Worm (Caenorhabditis elegans): ENCODE data around the gene Y75B8A.23.

The Y75B8A.23 gene

DNA sequence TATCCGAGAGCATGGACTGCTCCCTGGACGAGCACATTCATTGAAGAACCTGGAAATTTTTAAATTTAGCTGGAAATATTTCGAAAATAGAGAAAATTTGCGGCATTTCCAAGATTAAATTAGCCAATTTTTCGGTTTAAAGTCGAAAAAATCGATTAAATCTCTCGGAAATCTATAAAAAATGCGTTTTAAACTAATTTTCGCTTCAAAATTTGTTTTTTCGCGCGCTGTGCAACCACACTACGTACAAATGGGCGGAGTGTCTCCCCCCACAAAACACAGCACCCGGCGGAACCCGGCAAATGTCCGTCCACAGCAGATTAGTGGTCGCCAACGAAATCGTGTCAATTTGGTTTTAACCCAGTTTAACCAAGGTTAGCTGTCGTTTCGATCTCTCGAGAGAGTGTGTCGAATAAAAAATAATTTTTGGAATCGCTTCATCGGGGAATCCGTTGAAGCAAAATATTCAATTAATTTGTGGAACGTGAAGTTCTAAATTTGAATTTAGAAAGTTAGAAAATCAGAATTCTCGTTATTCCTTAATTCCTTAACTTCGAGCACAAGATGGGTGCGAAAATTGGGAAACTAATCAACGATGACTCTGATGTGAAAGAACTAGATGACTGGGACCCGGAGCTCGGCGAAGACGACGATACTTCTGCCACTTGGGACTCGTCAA, at the start of gene Y75B8A.23, which contains the start of gene tim-1 (continued):
- TF ChIP-seq sptf-2 (GFP tag; optimal IDR thresholded peaks at IDR 0.05) (no peak), madf-6 (GFP tag; IDR thresholded peaks at IDR 0.05) (peak; percentile 95), egl-44 (GFP tag; IDR thresholded peaks at IDR 0.05) (peak; percentile 86), pbrm-1 (GFP tag; IDR thresholded peaks at IDR 0.05) (peak; percentile 98), sea-2 (GFP tag; IDR thresholded peaks at IDR 0.05) (peak; percentile 70; the same call in 1 of the 2 replicates), Y53G8AR.9 (GFP tag; conservative IDR thresholded peaks at IDR 0.05) (peak; percentile 95), snpc-4 (GFP tag; optimal IDR thresholded peaks at IDR 0.05) (peak; percentile 99), snpc-4 (tag; optimal IDR thresholded peaks at IDR 0.05) (peak; percentile 100), dpl-1 (GFP tag; optimal IDR thresholded peaks at IDR 0.05) (peak; percentile 94), Y53F4B.3 (GFP tag; IDR thresholded peaks at IDR 0.05) (peak; percentile 88), him-1 (tag; optimal IDR thresholded peaks at IDR 0.05) (peak; percentile 86), die-1 (tag; optimal IDR thresholded peaks at IDR 0.05) (peak; percentile 77), F57C9.4 (tag; optimal IDR thresholded peaks at IDR 0.05) (peak; percentile 58), ceh-40 (GFP tag; IDR thresholded peaks at IDR 0.05) (peak; percentile 67; the same call in 1 of the 2 replicates), unc-62 (GFP tag; optimal IDR thresholded peaks at IDR 0.05) (no peak), xnd-1 (tag; optimal IDR thresholded peaks at IDR 0.05) (peak; percentile 77), ceh-79 (tag; optimal IDR thresholded peaks at IDR 0.05) (peak; percentile 45), hlh-26 (GFP tag; conservative IDR thresholded peaks at IDR 0.05) (no peak), ZK185.1 (tag; optimal IDR thresholded peaks at IDR 0.05; ENCODE audit: poor library complexity, severe bottlenecking) (no peak), ztf-28 (GFP tag; IDR thresholded peaks at IDR 0.05) (peak; percentile 87), B0019.2 (GFP tag; conservative IDR thresholded peaks at IDR 0.05) (peak; percentile 92), tbx-9 (tag; optimal IDR thresholded peaks at IDR 0.05; ENCODE audit: borderline replicate concordance) (no peak), F22D6.2 (tag; optimal IDR thresholded peaks at IDR 0.05) (peak; percentile 64), hsf-1 (GFP tag; IDR thresholded peaks at IDR 0.05) (peak; percentile 76), cebp-1 (GFP tag; IDR thresholded peaks at IDR 0.05) (peak; percentile 40; the same call in 1 of the 2 replicates), cebp-1 (tag; optimal IDR thresholded peaks at IDR 0.05) (peak; percentile 86), lsy-27 (tag; optimal IDR thresholded peaks at IDR 0.05; ENCODE audit: borderline replicate concordance, insufficient read depth) (peak; percentile 84), athp-1 (tag; optimal IDR thresholded peaks at IDR 0.05) (peak; percentile 91), aptf-2 (GFP tag; conservative IDR thresholded peaks at IDR 0.05) (peak; percentile 87), nhr-179 (tag; optimal IDR thresholded peaks at IDR 0.05) (peak; percentile 27), lin-35 (GFP tag; optimal IDR thresholded peaks at IDR 0.05) (peak; percentile 2 to 95 (median 73)), nfya-1 (tag; optimal IDR thresholded peaks at IDR 0.05; ENCODE audit: borderline replicate concordance, insufficient read depth) (no peak), egrh-3 (GFP tag; IDR thresholded peaks at IDR 0.05) (peak; percentile 69)

DNA sequence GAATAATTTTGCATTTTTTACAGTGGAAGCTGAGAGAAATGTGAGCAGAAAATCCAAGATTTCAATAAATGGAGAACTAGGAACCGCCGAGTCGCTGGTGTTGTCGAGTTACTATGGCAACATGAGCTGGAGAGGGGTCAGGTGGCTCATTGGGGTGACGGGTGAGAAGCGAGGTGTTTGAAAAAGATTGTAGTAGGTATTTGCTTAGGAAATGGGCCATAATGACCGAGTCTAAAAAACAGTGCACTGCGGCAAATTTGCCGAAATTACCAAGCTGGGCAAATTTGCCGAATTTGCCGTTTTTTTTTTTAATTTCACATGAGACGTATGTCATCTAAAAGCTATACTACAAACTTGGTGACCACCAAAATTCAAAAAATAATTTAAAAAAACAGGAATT, 48.0 kb upstream of the Y75B8A.23 start, which contains the start of gene osm-12:
Gene osm-12 (minus strand): TSS at position 101 of the 400 bp plus-strand sequence.
- TF ChIP-seq hsf-1 (GFP tag; IDR thresholded peaks at IDR 0.05) (no peak), F52B5.7 (tag; optimal IDR thresholded peaks at IDR 0.05) (no peak), lsl-1 (GFP tag; optimal IDR thresholded peaks at IDR 0.05) (no peak), madf-3 (GFP tag; IDR thresholded peaks at IDR 0.05) (no peak), F23B12.7 (tag; optimal IDR thresholded peaks at IDR 0.05; ENCODE audit: insufficient read depth) (no peak), Y79H2A.3 (GFP tag; conservative IDR thresholded peaks at IDR 0.05) (no peak), nhr-90 (tag; optimal IDR thresholded peaks at IDR 0.05) (no peak), attf-5 (GFP tag; optimal IDR thresholded peaks at IDR 0.05) (no peak)

Data from whole organism, young adult.